Worm (Caenorhabditis elegans): Measurements from ENCODE around the gene nhr-41.
"Not testable (repeated sequence)": the region's sequence is repeated elsewhere in the genome, so short reads cannot be mapped to it uniquely, and the experiment has no call there.

Gene nhr-41

ce11 chrIV:1385915-1386314 lies at the start of gene nhr-41:
Gene nhr-41, plus strand, starts transcription at chrIV:1386215.
- no peak for TF ChIP-seq hlh-13 (GFP tag; optimal IDR thresholded peaks at IDR 0.05)
- TF ChIP-seq sdc-2 (tag; optimal IDR thresholded peaks at IDR 0.05), result no peak
- TF ChIP-seq Y22D7AL.16 (tag; optimal IDR thresholded peaks at IDR 0.05), result no peak
- no peak for TF ChIP-seq nfya-1 (tag; optimal IDR thresholded peaks at IDR 0.05)
- no peak for TF ChIP-seq sox-4 (tag; optimal IDR thresholded peaks at IDR 0.05)

- not testable (repeated sequence) for TF ChIP-seq Y22D7AL.16, syd-9, C08G9.2 (tag; optimal IDR thresholded peaks at IDR 0.05)
Measured at ce11 chrIV:1340788-1341187, 45.2 kb upstream of the nhr-41 start, which contains the start of gene F58F6.6. Gene F58F6.6, plus strand, starts transcription at chrIV:1341088.

DNA sequence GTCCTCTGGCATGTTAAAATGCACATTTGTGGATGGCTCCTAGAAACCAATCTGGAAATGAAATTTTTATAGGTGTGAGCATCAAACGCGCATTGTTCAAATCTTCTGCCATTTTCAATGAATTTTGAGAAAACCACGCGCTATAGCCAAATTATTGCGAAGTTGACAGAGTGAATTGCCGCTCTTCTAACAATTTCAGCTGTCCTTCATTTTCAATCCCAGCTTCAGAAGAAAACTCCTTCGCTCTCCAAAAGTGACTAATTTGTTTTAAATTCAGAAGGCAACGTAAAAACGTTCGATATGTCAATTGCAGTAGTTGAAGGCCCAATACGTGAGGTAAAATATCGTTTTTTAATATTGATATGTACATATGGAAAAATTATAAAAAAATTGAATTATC lies 42.6 kb upstream of the nhr-41 start, which contains the start of gene F58F6.5:
Gene F58F6.5, plus strand, starts transcription at position 301 of the 400 bp plus-strand sequence.
- not testable (repeated sequence) for TF ChIP-seq Y22D7AL.16 (tag; optimal IDR thresholded peaks at IDR 0.05); hlh-30 (tag; optimal IDR thresholded peaks at IDR 0.05; ENCODE audit: insufficient read depth); ceh-31 (tag; optimal IDR thresholded peaks at IDR 0.05)

- TF ChIP-seq tbx-2 (tag; optimal IDR thresholded peaks at IDR 0.05) (peak; percentile 19), pat-9 (tag; optimal IDR thresholded peaks at IDR 0.05) (no peak), Y22D7AL.16 (tag; optimal IDR thresholded peaks at IDR 0.05) (no peak), ama-1 (optimal IDR thresholded peaks at IDR 0.05) (no peak), ref-2 (tag; optimal IDR thresholded peaks at IDR 0.05) (no peak), C08G9.2 (tag; optimal IDR thresholded peaks at IDR 0.05) (peak; percentile 73), dmd-4 (tag; optimal IDR thresholded peaks at IDR 0.05; ENCODE audit: borderline replicate concordance) (no peak), ceh-48 (tag; optimal IDR thresholded peaks at IDR 0.05) (no peak), zip-5 (tag; optimal IDR thresholded peaks at IDR 0.05) (peak; percentile 15), ceh-31 (tag; optimal IDR thresholded peaks at IDR 0.05) (peak; percentile 61), dve-1 (tag; optimal IDR thresholded peaks at IDR 0.05) (no peak), ceh-24 (tag; optimal IDR thresholded peaks at IDR 0.05) (no peak), ceh-2 (tag; optimal IDR thresholded peaks at IDR 0.05) (peak; percentile 55), ets-4 (tag; optimal IDR thresholded peaks at IDR 0.05) (peak; percentile 51), unc-55 (GFP tag; optimal IDR thresholded peaks at IDR 0.05) (no peak), fkh-10 (GFP tag; optimal IDR thresholded peaks at IDR 0.05) (no peak), odd-2 (tag; optimal IDR thresholded peaks at IDR 0.05) (no peak)
Measured at ce11 chrIV:1346981-1347380, 39.0 kb upstream of the nhr-41 start, which contains the start of gene rfc-2. Gene rfc-2, plus strand, starts transcription at chrIV:1347314.

DNA sequence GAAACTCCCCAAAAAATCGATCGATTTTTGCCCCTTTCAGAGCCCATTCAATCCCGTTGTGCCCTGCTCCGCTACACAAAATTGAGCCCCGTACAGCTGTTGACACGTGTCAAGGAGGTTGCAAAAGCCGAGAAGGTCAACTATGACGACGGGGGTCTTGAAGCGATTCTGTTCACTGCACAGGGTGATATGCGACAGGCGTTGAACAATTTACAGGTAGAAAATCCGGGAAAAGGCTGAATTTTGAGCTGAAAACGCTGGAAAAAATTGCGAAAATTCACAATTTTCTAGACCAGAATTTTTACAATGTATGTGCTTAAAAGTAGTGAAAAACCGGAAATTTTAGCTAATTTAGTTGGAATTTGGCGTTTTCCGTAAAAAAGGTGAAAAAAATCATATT lies 36.7 kb upstream of the nhr-41 start:
- TF ChIP-seq ceh-14 (tag; optimal IDR thresholded peaks at IDR 0.05) (no peak), T23F11.4 (GFP tag; optimal IDR thresholded peaks at IDR 0.05) (no peak), mec-3 (tag; optimal IDR thresholded peaks at IDR 0.05; ENCODE audit: borderline replicate concordance) (no peak), dmd-4 (tag; optimal IDR thresholded peaks at IDR 0.05; ENCODE audit: borderline replicate concordance) (no peak), fkh-10 (GFP tag; optimal IDR thresholded peaks at IDR 0.05) (no peak), ceh-2 (tag; optimal IDR thresholded peaks at IDR 0.05) (no peak), elt-4 (tag; optimal IDR thresholded peaks at IDR 0.05) (no peak), ahr-1 (tag; optimal IDR thresholded peaks at IDR 0.05) (no peak), C38D4.7 (GFP tag; optimal IDR thresholded peaks at IDR 0.05) (no peak), ceh-9 (tag; optimal IDR thresholded peaks at IDR 0.05) (no peak), ceh-6 (GFP tag; optimal IDR thresholded peaks at IDR 0.05) (no peak), hlh-8 (tag; optimal IDR thresholded peaks at IDR 0.05) (no peak), ceh-34 (tag; optimal IDR thresholded peaks at IDR 0.05) (no peak), rnt-1 (tag; optimal IDR thresholded peaks at IDR 0.05) (no peak), C08G9.2 (tag; optimal IDR thresholded peaks at IDR 0.05) (no peak), zip-5 (tag; optimal IDR thresholded peaks at IDR 0.05) (no peak), lim-6 (tag; optimal IDR thresholded peaks at IDR 0.05) (no peak), sdc-2 (tag; optimal IDR thresholded peaks at IDR 0.05) (no peak), gmeb-2 (tag; optimal IDR thresholded peaks at IDR 0.05) (no peak), ets-4 (tag; optimal IDR thresholded peaks at IDR 0.05) (no peak)

Measured in whole organism, late embryonic.